Worm (Caenorhabditis elegans) whole organism, early embryonic: ENCODE data around the gene K12G11.6.

Source experiments
- F13C5.2 ChIP-seq: sonication (generic microtip); optimal IDR thresholded peaks from 2 replicates; lab custom pipeline; 2017; ENCODE audit warnings: mild to moderate bottlenecking, missing genetic modification characterization, inconsistent platforms, missing compliant biosample characterization
- aly-1 ChIP-seq: sonication (generic microtip); optimal IDR thresholded peaks from 2 replicates; lab custom pipeline; 2016; ENCODE audit warnings: missing genetic modification characterization, missing compliant biosample characterization
- ama-1 ChIP-seq: fragments of 150-350 bp; optimal IDR thresholded peaks from 2 replicates; lab custom pipeline; 2014
- ceh-36 ChIP-seq: sonication (generic microtip); optimal IDR thresholded peaks from 2 replicates; lab custom pipeline; 2016; ENCODE audit warnings: missing genetic modification characterization, inconsistent platforms, missing compliant biosample characterization
- ets-7 ChIP-seq: sonication (generic microtip); optimal IDR thresholded peaks from 2 replicates; lab custom pipeline; 2016; ENCODE audit warnings: missing genotype, missing genetic modification characterization, missing compliant biosample characterization
- flt-1 ChIP-seq: fragments of 200-800 bp; sonication (Bioruptor generic); IDR thresholded peaks from 2 replicates; pipeline ENCODE4 v1.3.6; 2022; ENCODE audit warnings: missing genetic modification characterization, missing compliant biosample characterization
- hmg-4 ChIP-seq: fragments of 200-800 bp; sonication (Bioruptor generic); optimal IDR thresholded peaks from 2 replicates; lab custom pipeline; 2018; ENCODE audit warnings: mild to moderate bottlenecking, missing genetic modification characterization, missing compliant biosample characterization
- pes-1 ChIP-seq: fragments of 200-800 bp; sonication (Bioruptor generic); IDR thresholded peaks from 2 replicates; pipeline ENCODE4 v1.3.6; 2022; ENCODE audit warnings: missing genetic modification reagents, missing genetic modification characterization, missing compliant biosample characterization
- scrt-1 ChIP-seq: fragments of 200-800 bp; sonication (Bioruptor generic); IDR thresholded peaks from 2 replicates; pipeline ENCODE4 v1.3.6; 2022; ENCODE audit warnings: missing genetic modification characterization, missing compliant biosample characterization
- sea-1 ChIP-seq: fragments of 200-800 bp; sonication (Bioruptor generic); conservative IDR thresholded peaks from 2 replicates; pipeline ENCODE4 v1.3.6; 2022; ENCODE audit warnings: missing genetic modification characterization, missing compliant biosample characterization
- tbx-11 ChIP-seq: fragments of 200-800 bp; sonication (Bioruptor generic); IDR thresholded peaks from 2 replicates; pipeline ENCODE4 v1.3.6; 2022; ENCODE audit warnings: missing genetic modification characterization, missing compliant biosample characterization
- tra-4 ChIP-seq: sonication (generic microtip); optimal IDR thresholded peaks from 2 replicates; lab custom pipeline; 2017; ENCODE audit warnings: missing genetic modification characterization, missing compliant biosample characterization

ce11 chrV:11853723-11854122 is 40.4 kb upstream of the K12G11.6 start:
- TF ChIP-seq flt-1 (no peak), F13C5.2 (tag; lab: Kevin White, UChicago) (no peak), pes-1 (GFP tag; lab: Robert Waterston, UW) (no peak), ama-1 (lab: Kevin White, UChicago) (no peak), ceh-36 (tag; lab: Kevin White, UChicago) (no peak), aly-1 (no peak), scrt-1 (GFP tag; lab: Robert Waterston, UW) (no peak), ets-7 (no peak), tbx-11 (GFP tag; lab: Robert Waterston, UW) (no peak), sea-1 (no peak), hmg-4 (GFP tag; lab: Kevin White, UChicago) (no peak), tra-4 (tag; lab: Kevin White, UChicago) (no peak)
